Worm (Caenorhabditis elegans) whole organism, L2 larva: ENCODE results near the gene mrpl-1.

Source experiments
- ZK546.5 ChIP-seq: sonication (generic microtip); optimal IDR thresholded peaks from 2 replicates; lab custom pipeline; 2017; ENCODE audit warnings: missing biosample characterization, missing genetic modification characterization
- aly-2 ChIP-seq: fragments of 150-350 bp; optimal IDR thresholded peaks from 2 replicates; lab custom pipeline; 2014; ENCODE audit warnings: missing biosample characterization, missing genetic modification characterization
- dmd-4 ChIP-seq: sonication (generic microtip); optimal IDR thresholded peaks from 2 replicates; lab custom pipeline; 2017; ENCODE audit warnings: missing biosample characterization, missing genetic modification characterization
- fos-1 ChIP-seq: fragments of 150-350 bp; optimal IDR thresholded peaks from 2 replicates; lab custom pipeline; 2014; ENCODE audit warnings: missing biosample characterization, missing genetic modification characterization
- nhr-12 ChIP-seq: fragments of 150-350 bp; optimal IDR thresholded peaks from 2 replicates; lab custom pipeline; 2014; ENCODE audit warnings: missing biosample characterization, missing genetic modification characterization
- nhr-129 ChIP-seq: fragments of 150-350 bp; optimal IDR thresholded peaks from 2 replicates; lab custom pipeline; 2014; ENCODE audit warnings: missing biosample characterization, missing genetic modification characterization
- peb-1 ChIP-seq: fragments of 150-350 bp; optimal IDR thresholded peaks from 2 replicates; lab custom pipeline; 2014; ENCODE audit warnings: missing biosample characterization, missing genetic modification characterization
- zag-1 ChIP-seq: fragments of 150-350 bp; optimal IDR thresholded peaks from 2 replicates; lab custom pipeline; 2014; ENCODE audit warnings: missing biosample characterization, missing genetic modification characterization

DNA sequence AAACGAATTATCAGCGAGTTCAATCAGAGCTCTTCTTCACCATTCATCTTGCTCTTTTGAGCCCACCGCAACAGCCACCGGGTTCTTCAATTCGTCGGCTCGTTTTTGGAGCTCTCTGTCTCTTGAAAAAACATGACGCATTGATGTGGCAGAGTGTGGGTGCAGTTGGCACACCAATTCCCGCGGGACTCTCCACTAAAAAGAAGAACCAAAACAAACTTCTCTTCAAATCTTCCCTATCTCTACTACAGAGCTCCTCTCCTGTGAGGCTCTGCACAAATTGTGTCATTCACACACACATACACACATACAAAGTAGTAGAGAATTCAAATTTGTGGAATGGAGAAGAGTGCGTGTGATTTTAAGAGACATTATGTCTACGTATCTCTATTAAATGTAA is 46.5 kb downstream of the mrpl-1 start:
- TF ChIP-seq fos-1 (tag; lab: Kevin White, UChicago) (no peak), peb-1 (no peak), zag-1 (tag; lab: Kevin White, UChicago) (no peak), ZK546.5 (no peak), nhr-129 (tag; lab: Kevin White, UChicago) (peak; percentile 26), dmd-4 (tag; lab: Kevin White, UChicago) (no peak), aly-2 (tag; lab: Kevin White, UChicago) (no peak), nhr-12 (tag; lab: Kevin White, UChicago) (no peak)
